Worm (Caenorhabditis elegans): ENCODE results near the gene F13H8.8.

DNA sequence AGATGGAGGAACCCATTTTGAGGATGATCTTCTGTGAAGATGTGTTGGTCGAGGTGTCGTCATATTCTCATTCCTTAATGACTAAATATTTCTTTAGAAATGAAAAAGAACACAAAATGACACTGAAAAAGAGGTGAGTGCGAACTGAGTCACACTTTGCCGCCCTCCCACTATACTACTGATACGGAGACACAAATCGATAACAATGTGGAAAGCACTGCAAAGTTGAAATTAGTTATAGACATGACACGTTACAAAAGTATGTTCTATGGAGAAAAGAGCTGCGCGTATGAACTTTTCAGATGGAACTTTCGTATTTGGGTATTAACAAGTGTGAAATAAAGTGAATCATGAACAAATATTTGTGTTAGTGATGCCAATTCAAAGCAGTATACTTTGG is 23.7 kb downstream of the F13H8.8 start, which contains the start of gene tat-4:
- TF ChIP-seq ref-1 (GFP tag; conservative IDR thresholded peaks at IDR 0.05) (no peak), klf-2 (GFP tag; conservative IDR thresholded peaks at IDR 0.05) (no peak), tab-1 (GFP tag; IDR thresholded peaks at IDR 0.05) (no peak)
